Worm (Caenorhabditis elegans) whole organism, L3 larva: ENCODE results near the gene str-89.

Experiments
- ceh-82 ChIP-seq: fragments of 150-350 bp; optimal IDR thresholded peaks from 2 replicates; lab custom pipeline; 2014; ENCODE audit warnings: missing biosample characterization, missing genetic modification characterization
- elt-2 ChIP-seq: sonication (generic microtip); optimal IDR thresholded peaks from 2 replicates; lab custom pipeline; 2016; ENCODE audit warnings: missing genetic modification reagents, mild to moderate bottlenecking, missing genetic modification characterization, missing compliant biosample characterization
- elt-3 ChIP-seq, 3 experiments: fragments of 150-350 bp in 1 of 3; sonication (generic microtip) in 2 of 3; optimal IDR thresholded peaks; 2 replicates in 2 of 3; 4 replicates in 1 of 3; lab custom pipeline; 2014 to 2017; ENCODE audit warnings: missing biosample characterization in 3 of 3, missing genetic modification characterization in 3 of 3
- jun-1 ChIP-seq: fragments of 150-350 bp; optimal IDR thresholded peaks from 2 replicates; lab custom pipeline; 2014; ENCODE audit warnings: missing biosample characterization, missing genetic modification reagents, missing genetic modification characterization
- mdl-1 ChIP-seq: fragments of 150-350 bp; optimal IDR thresholded peaks from 2 replicates; lab custom pipeline; 2014; ENCODE audit warnings: missing biosample characterization, missing genetic modification characterization
- nhr-237 ChIP-seq: fragments of 150-350 bp; optimal IDR thresholded peaks from 2 replicates; lab custom pipeline; 2014; ENCODE audit warnings: missing biosample characterization, missing genetic modification characterization
- nhr-76 ChIP-seq: fragments of 150-350 bp; sonication (generic microtip); optimal IDR thresholded peaks from 5 replicates; lab custom pipeline; 2014; ENCODE audit warnings: missing biosample characterization, missing genetic modification characterization
- nhr-77 ChIP-seq: fragments of 150-350 bp; optimal IDR thresholded peaks from 2 replicates; lab custom pipeline; 2014; ENCODE audit warnings: missing biosample characterization, missing genetic modification characterization
- unc-62 ChIP-seq: fragments of 150-350 bp; sonication (generic microtip); optimal IDR thresholded peaks from 4 replicates; lab custom pipeline; 2014; ENCODE audit warnings: missing biosample characterization, missing genetic modification reagents, missing genetic modification characterization

- TF ChIP-seq elt-3 (tag; optimal IDR thresholded peaks at IDR 0.05; lab: Kevin White, UChicago) (no peak), jun-1 (tag; lab: Kevin White, UChicago) (no peak), nhr-76 (tag; lab: Kevin White, UChicago) (no peak), nhr-77 (tag; lab: Kevin White, UChicago) (no peak), ceh-82 (no peak), unc-62 (GFP tag; lab: Kevin White, UChicago) (no peak), elt-2 (tag; lab: Kevin White, UChicago) (no peak), nhr-237 (tag; lab: Kevin White, UChicago) (no peak), mdl-1 (tag; lab: Kevin White, UChicago) (no peak)
Observed at ce11 chrV:17650427-17650826, 18.2 kb upstream of the str-89 start, which contains the start of gene fbxa-192.
